Fruit fly (Drosophila melanogaster) whole organism, wandering third instar larva: ENCODE results near the gene CG8578.

Experiments
- CG32264 ChIP-seq: fragments of 200-800 bp; sonication (Bioruptor generic); optimal IDR thresholded peaks from 2 replicates; lab custom pipeline; 2016; ENCODE audit warnings: missing biosample characterization, missing genetic modification characterization
- CG9705 ChIP-seq: fragments of 200-800 bp; sonication (Bioruptor generic); optimal IDR thresholded peaks from 2 replicates; lab custom pipeline; 2018; ENCODE audit warnings: missing biosample characterization, mild to moderate bottlenecking, missing genetic modification characterization
- Dif ChIP-seq: fragments of 200-275, 200-300 bp; sonication (Bioruptor generic); optimal IDR thresholded peaks from 2 replicates; lab custom pipeline; 2018; ENCODE audit warnings: missing biosample characterization, missing genetic modification characterization; ENCODE audit not compliant: partially characterized antibody
- GATAd ChIP-seq: sonication (Bioruptor generic); optimal IDR thresholded peaks from 2 replicates; lab custom pipeline; 2016; ENCODE audit warnings: missing biosample characterization, missing genetic modification characterization
- HLH106 ChIP-seq: fragments of 200-800 bp; optimal IDR thresholded peaks from 3 replicates; lab custom pipeline; 2019; ENCODE audit warnings: missing biosample characterization, mild to moderate bottlenecking, missing genetic modification characterization, moderate library complexity
- Hnf4 ChIP-seq: fragments of 200-800 bp; sonication (Bioruptor generic); optimal IDR thresholded peaks from 2 replicates; lab custom pipeline; 2016; ENCODE audit warnings: missing biosample characterization, mild to moderate bottlenecking, missing genetic modification characterization
- Hr78 ChIP-seq: fragments of >200 bp; optimal IDR thresholded peaks from 2 replicates; lab custom pipeline; 2017; ENCODE audit warnings: missing biosample characterization, missing genetic modification characterization
- Hr83 ChIP-seq: fragments of 200-300 bp; sonication (Bioruptor generic); optimal IDR thresholded peaks from 2 replicates; lab custom pipeline; 2016; ENCODE audit warnings: missing biosample characterization, mild to moderate bottlenecking, missing genetic modification characterization, moderate library complexity; ENCODE audit not compliant: poor library complexity, severe bottlenecking
- Jra ChIP-seq: sonication (Bioruptor generic); optimal IDR thresholded peaks from 2 replicates; lab custom pipeline; 2016; ENCODE audit warnings: missing biosample characterization, missing genetic modification characterization
- Myc ChIP-seq: fragments of >200 bp; optimal IDR thresholded peaks from 2 replicates; lab custom pipeline; 2017
- N ChIP-seq: fragments of >200 bp; optimal IDR thresholded peaks from 2 replicates; lab custom pipeline; 2018; ENCODE audit warnings: missing biosample characterization, missing external identifiers, missing genetic modification characterization
- Rel ChIP-seq, 2 experiments: fragments of 200-800 bp; sonication (Bioruptor generic) in 1 of 2; optimal IDR thresholded peaks; 2 replicates in 1 of 2; 3 replicates in 1 of 2; lab custom pipeline; 2016 to 2019; ENCODE audit warnings: mild to moderate bottlenecking in 2 of 2, missing biosample characterization in 2 of 2, missing genetic modification characterization in 2 of 2, moderate library complexity in 1 of 2
- Sp1 ChIP-seq: fragments of 200-800 bp; sonication (Bioruptor generic); optimal IDR thresholded peaks from 3 replicates; lab custom pipeline; 2019; ENCODE audit warnings: missing biosample characterization, mild to moderate bottlenecking, missing genetic modification characterization, moderate library complexity
- Vsx2 ChIP-seq: fragments of 200-300, 225-300 bp; sonication (Bioruptor generic); optimal IDR thresholded peaks from 2 replicates; lab custom pipeline; 2018; ENCODE audit warnings: missing biosample characterization, missing genetic modification characterization; ENCODE audit not compliant: partially characterized antibody
- br ChIP-seq: fragments of 200-800 bp; sonication (Bioruptor generic); optimal IDR thresholded peaks from 2 replicates; lab custom pipeline; 2016; ENCODE audit warnings: missing biosample characterization, missing genetic modification characterization
- brk ChIP-seq: fragments of 200-800 bp; sonication (Bioruptor generic); optimal IDR thresholded peaks from 2 replicates; lab custom pipeline; 2016; ENCODE audit warnings: missing biosample characterization, mild to moderate bottlenecking, missing genetic modification characterization
- dl ChIP-seq, 2 experiments: fragments of 175-275, 200-275 bp in 1 of 2; fragments of 200-275 bp in 1 of 2; sonication (Bioruptor generic); optimal IDR thresholded peaks; lab custom pipeline; 2018; ENCODE audit warnings: mild to moderate bottlenecking in 2 of 2, missing biosample characterization in 2 of 2, missing genetic modification characterization in 2 of 2, moderate library complexity in 2 of 2; ENCODE audit not compliant: partially characterized antibody in 2 of 2, insufficient read depth in 1 of 2
- dmrt93B ChIP-seq: fragments of 200-800 bp; sonication (Bioruptor generic); optimal IDR thresholded peaks from 2 replicates; lab custom pipeline; 2018; ENCODE audit warnings: missing biosample characterization, mild to moderate bottlenecking, missing genetic modification characterization
- dsf ChIP-seq: sonication (Bioruptor generic); optimal IDR thresholded peaks from 2 replicates; lab custom pipeline; 2016; ENCODE audit warnings: missing biosample characterization, missing genetic modification characterization, borderline replicate concordance
- ey ChIP-seq: fragments of 200-800 bp; sonication (Bioruptor generic); optimal IDR thresholded peaks from 2 replicates; lab custom pipeline; 2016; ENCODE audit warnings: missing biosample characterization, missing genetic modification characterization
- foxo ChIP-seq, 2 experiments: fragments of 200-800 bp; sonication (Bioruptor generic); optimal IDR thresholded peaks; 2 replicates in 1 of 2; 3 replicates in 1 of 2; lab custom pipeline; 2016 to 2017; ENCODE audit warnings: missing biosample characterization in 2 of 2, missing genetic modification characterization in 2 of 2
- fru ChIP-seq: fragments of 200-800 bp; sonication (Bioruptor generic); optimal IDR thresholded peaks from 3 replicates; lab custom pipeline; 2016; ENCODE audit warnings: missing biosample characterization, mild to moderate bottlenecking, missing genetic modification characterization
- h ChIP-seq: fragments of 200-800 bp; sonication (Bioruptor generic); optimal IDR thresholded peaks from 3 replicates; lab custom pipeline; 2016; ENCODE audit warnings: missing biosample characterization, mild to moderate bottlenecking, missing genetic modification characterization
- lola ChIP-seq: fragments of >200 bp; optimal IDR thresholded peaks from 2 replicates; lab custom pipeline; 2017; ENCODE audit warnings: missing biosample characterization, missing genetic modification characterization
- pan ChIP-seq: fragments of >200 bp; optimal IDR thresholded peaks from 2 replicates; lab custom pipeline; 2017
- psq ChIP-seq: fragments of 200-800 bp; sonication (Bioruptor generic); optimal IDR thresholded peaks from 3 replicates; lab custom pipeline; 2017; ENCODE audit warnings: missing biosample characterization, mild to moderate bottlenecking, missing genetic modification characterization, moderate library complexity
- rgr ChIP-seq: fragments of 200-800 bp; sonication (Bioruptor generic); optimal IDR thresholded peaks from 3 replicates; lab custom pipeline; 2016; ENCODE audit warnings: missing biosample characterization, mild to moderate bottlenecking, missing genetic modification characterization
- sage ChIP-seq: fragments of 200-800 bp; sonication (Bioruptor generic); optimal IDR thresholded peaks from 2 replicates; lab custom pipeline; 2016; ENCODE audit warnings: missing biosample characterization, mild to moderate bottlenecking, missing genetic modification characterization
- usp ChIP-seq: fragments of >200 bp; optimal IDR thresholded peaks from 2 replicates; lab custom pipeline; 2017; ENCODE audit warnings: missing biosample characterization, missing genetic modification characterization
- woc ChIP-seq: sonication (Bioruptor generic); optimal IDR thresholded peaks from 2 replicates; lab custom pipeline; 2016; ENCODE audit warnings: missing biosample characterization, mild to moderate bottlenecking, missing genetic modification characterization

Gene CG8578

dm6 chrX:15802880-15803650 lies 41.2 kb upstream of the CG8578 start:
- peak; percentile 6 for TF ChIP-seq rgr (GFP tag; lab: Kevin White, UChicago)
- TF ChIP-seq woc (GFP tag; lab: Kevin White, UChicago): peak; percentile 59
- no peak for TF ChIP-seq ey (GFP tag; lab: Kevin White, UChicago)
- TF ChIP-seq lola (GFP tag; lab: Kevin White, UChicago): no peak
- TF ChIP-seq Dif (GFP tag; lab: Kevin White, UChicago): no peak
- TF ChIP-seq Vsx2: no peak
- no peak for TF ChIP-seq N
- TF ChIP-seq sage (GFP tag; lab: Kevin White, UChicago): no peak
- no peak for TF ChIP-seq GATAd
- peak; percentile 10 for TF ChIP-seq psq (GFP tag; lab: Kevin White, UChicago)
- no peak for TF ChIP-seq pan
- peak; percentile 48 for TF ChIP-seq Sp1 (GFP tag; lab: Kevin White, UChicago)
- no peak for TF ChIP-seq dl (GFP tag; optimal IDR thresholded peaks at IDR 0.05; lab: Kevin White, UChicago; ENCODE audit: insufficient read depth in 1 of 2, partially characterized antibody in 2 of 2)
- TF ChIP-seq Hnf4 (GFP tag; lab: Kevin White, UChicago): no peak
- no peak for TF ChIP-seq usp
- no peak for TF ChIP-seq fru (GFP tag; lab: Kevin White, UChicago)
- no peak for TF ChIP-seq h (GFP tag; lab: Kevin White, UChicago)
- no peak for TF ChIP-seq Rel (GFP tag; optimal IDR thresholded peaks at IDR 0.05; lab: Kevin White, UChicago)
- peak; percentile 89 for TF ChIP-seq Rel (tag; optimal IDR thresholded peaks at IDR 0.05; lab: Kevin White, UChicago)
- peak; percentile 37 for TF ChIP-seq HLH106 (tag; lab: Kevin White, UChicago)
- peak; percentile 11 for TF ChIP-seq Jra (GFP tag; lab: Kevin White, UChicago)
- no peak for TF ChIP-seq brk (GFP tag; lab: Kevin White, UChicago)
- no peak for TF ChIP-seq dmrt93B (GFP tag; lab: Kevin White, UChicago)
- TF ChIP-seq br (GFP tag; lab: Kevin White, UChicago): no peak
- no peak for TF ChIP-seq Hr78 (GFP tag; lab: Kevin White, UChicago)
- TF ChIP-seq foxo (GFP tag; optimal IDR thresholded peaks at IDR 0.05; lab: Kevin White, UChicago): peak in 1 of 2 experiments; percentile 35

DNA sequence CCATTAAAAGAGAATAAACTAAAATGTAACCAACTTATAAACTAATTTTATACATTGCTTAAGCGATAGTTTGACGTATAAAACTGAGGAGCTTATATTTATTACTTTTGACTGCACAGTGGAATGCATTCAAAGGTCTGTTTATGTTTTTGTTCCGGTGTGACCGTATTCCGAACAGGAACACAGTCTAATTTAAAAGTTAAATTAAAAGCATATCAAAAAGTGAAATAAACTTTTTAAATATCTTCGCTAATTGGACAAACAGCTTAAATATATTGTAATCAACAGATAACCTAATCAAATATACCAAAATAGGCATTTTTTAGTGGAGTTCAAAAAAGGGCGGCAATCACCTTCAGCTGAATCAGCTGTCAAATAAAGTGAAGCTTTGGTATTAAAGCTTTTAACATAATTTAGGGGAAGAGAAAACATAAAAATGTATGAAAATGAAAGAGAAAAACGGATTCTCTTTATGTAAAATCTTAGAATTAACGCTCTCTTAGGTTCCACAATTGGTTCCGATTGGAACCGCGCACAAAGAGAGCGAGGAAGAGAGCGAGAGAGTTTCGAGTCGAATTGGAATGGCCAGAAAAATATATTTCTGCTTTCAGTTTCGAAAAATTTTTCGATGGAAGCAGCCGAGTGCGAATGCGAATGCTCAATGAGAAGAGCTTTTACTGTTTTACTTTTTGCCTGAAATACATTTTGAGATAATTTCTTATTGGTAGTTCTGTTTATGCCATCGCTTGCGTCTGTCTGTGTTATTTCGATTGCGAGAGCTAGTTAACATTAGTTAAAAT lies 40.3 kb upstream of the CG8578 start, which contains the start of the genes PGRP-LE and sd:
Gene PGRP-LE (minus strand): TSS at position 117 of the 800 bp plus-strand sequence.
Gene sd (plus strand): TSS at position 607 of the 800 bp plus-strand sequence.
- TF ChIP-seq sage (GFP tag; lab: Kevin White, UChicago) (peak; percentile 51), woc (GFP tag; lab: Kevin White, UChicago) (peak; percentile 4), Rel (GFP tag; optimal IDR thresholded peaks at IDR 0.05; lab: Kevin White, UChicago) (peak; percentile 33), Rel (tag; optimal IDR thresholded peaks at IDR 0.05; lab: Kevin White, UChicago) (no peak), Hr78 (GFP tag; lab: Kevin White, UChicago) (no peak), dl (GFP tag; optimal IDR thresholded peaks at IDR 0.05; lab: Kevin White, UChicago; ENCODE audit: insufficient read depth in 1 of 2, partially characterized antibody in 2 of 2) (peak in 1 of 2 experiments; percentile 24), Sp1 (GFP tag; lab: Kevin White, UChicago) (no peak), brk (GFP tag; lab: Kevin White, UChicago) (peak; percentile 58), fru (GFP tag; lab: Kevin White, UChicago) (peak; percentile 40), pan (no peak), CG32264 (GFP tag; lab: Kevin White, UChicago) (no peak), Dif (GFP tag; lab: Kevin White, UChicago) (peak; percentile 47), Hr83 (GFP tag; lab: Kevin White, UChicago) (no peak), CG9705 (GFP tag; lab: Kevin White, UChicago) (no peak), dsf (GFP tag; lab: Kevin White, UChicago) (no peak), Hnf4 (GFP tag; lab: Kevin White, UChicago) (no peak), psq (GFP tag; lab: Kevin White, UChicago) (no peak)

- no peak for TF ChIP-seq Myc (lab: Kevin White, UChicago)
Measured at dm6 chrX:15804790-15805189, 39.5 kb upstream of the CG8578 start.
